Worm (Caenorhabditis elegans) whole organism, midembryonic: ENCODE results near the gene str-112.

Experiments used
- T22C8.4 ChIP-seq: fragments of 200-800 bp; sonication (Bioruptor generic); IDR thresholded peaks from 2 replicates; pipeline ENCODE4 v1.3.6; 2022; ENCODE audit warnings: missing genetic modification characterization, missing compliant biosample characterization
- cog-1 ChIP-seq: sonication (generic microtip); optimal IDR thresholded peaks from 2 replicates; lab custom pipeline; 2016; ENCODE audit warnings: missing genetic modification characterization, missing compliant biosample characterization
- flt-1 ChIP-seq: fragments of 200-800 bp; sonication (Bioruptor generic); IDR thresholded peaks from 2 replicates; pipeline ENCODE4 v1.3.6; 2022; ENCODE audit warnings: missing genetic modification characterization, missing compliant biosample characterization
- klf-2 ChIP-seq: fragments of 200-800 bp; sonication (Bioruptor generic); conservative IDR thresholded peaks from 2 replicates; pipeline ENCODE4 v1.3.6; 2022; ENCODE audit warnings: missing genetic modification reagents, missing genetic modification characterization, missing compliant biosample characterization
- med-1 ChIP-seq: sonication (generic microtip); optimal IDR thresholded peaks from 2 replicates; lab custom pipeline; 2017; ENCODE audit warnings: missing genetic modification characterization, mild to moderate bottlenecking, missing compliant biosample characterization, antibody characterized with exemption, missing genetic modification reagents; ENCODE audit not compliant: insufficient read depth
- ref-1 ChIP-seq: fragments of 200-800 bp; sonication (Bioruptor generic); conservative IDR thresholded peaks from 2 replicates; pipeline ENCODE4 v1.3.6; 2022; ENCODE audit warnings: missing genetic modification reagents, missing genetic modification characterization, missing compliant biosample characterization
- tab-1 ChIP-seq: fragments of 200-800 bp; sonication (Bioruptor generic); IDR thresholded peaks from 2 replicates; pipeline ENCODE4 v1.3.6; 2022; ENCODE audit warnings: missing genetic modification characterization, missing compliant biosample characterization
- ztf-23 ChIP-seq: fragments of 200-800 bp; sonication (Bioruptor generic); IDR thresholded peaks from 2 replicates; pipeline ENCODE4 v1.3.6; 2022; ENCODE audit warnings: missing genetic modification reagents, missing genetic modification characterization, missing compliant biosample characterization
- ztf-29 ChIP-seq: fragments of 200-800 bp; sonication (Bioruptor generic); IDR thresholded peaks from 2 replicates; pipeline ENCODE4 v1.3.6; 2022; ENCODE audit warnings: missing genetic modification reagents, missing genetic modification characterization, missing compliant biosample characterization

The str-112 gene

DNA sequence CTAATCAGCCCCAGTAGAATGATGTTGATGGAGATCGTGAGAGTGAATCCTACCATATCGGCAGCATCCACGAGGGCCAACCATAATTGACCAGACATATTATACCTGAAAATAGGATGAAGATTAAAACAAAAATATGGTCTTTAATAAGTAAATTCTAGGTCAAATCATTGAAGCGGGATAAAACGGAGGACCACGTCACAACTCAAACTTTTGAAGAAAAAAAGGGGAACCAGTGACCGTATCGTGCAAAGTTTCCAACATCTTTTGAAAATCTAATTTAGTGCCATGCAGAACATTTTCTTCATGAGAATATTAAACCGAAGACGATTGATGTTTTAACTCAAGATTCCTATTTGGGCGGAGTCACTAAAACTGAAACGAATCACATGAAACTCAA, at the start of gene str-112:
Gene str-112, minus strand, starts transcription at position 101 of the 400 bp plus-strand sequence.
- TF ChIP-seq ztf-23 (GFP tag; lab: Robert Waterston, UW) (no peak), T22C8.4 (no peak), med-1 (GFP tag; lab: Kevin White, UChicago) (no peak), cog-1 (tag; lab: Kevin White, UChicago) (no peak), ztf-29 (no peak), ref-1 (no peak), tab-1 (GFP tag; lab: Robert Waterston, UW) (no peak)

DNA sequence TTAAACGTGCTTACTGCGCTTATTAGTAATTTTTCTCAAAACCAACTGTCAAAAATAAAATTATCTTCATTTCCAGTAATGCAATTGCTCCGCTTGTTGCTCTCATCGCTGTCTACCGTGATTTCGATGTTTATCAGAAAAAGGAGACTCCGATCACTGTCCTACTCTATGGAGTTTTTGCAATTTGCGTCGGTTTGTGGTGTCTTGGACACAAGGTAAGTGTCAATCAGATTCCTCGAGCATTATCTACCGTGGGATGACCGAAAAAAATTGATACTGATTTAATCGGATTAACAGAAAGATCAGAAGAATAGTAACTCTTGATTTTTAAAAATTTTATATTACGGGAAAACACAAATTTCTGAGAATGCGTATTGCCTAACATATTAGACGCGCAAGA, 49.1 kb upstream of the str-112 start:
- TF ChIP-seq ztf-29, result no peak
- no peak for TF ChIP-seq flt-1 (GFP tag; lab: Robert Waterston, UW)
- TF ChIP-seq ref-1, result no peak
- TF ChIP-seq ztf-23 (GFP tag; lab: Robert Waterston, UW), result no peak
- TF ChIP-seq cog-1 (tag; lab: Kevin White, UChicago), result no peak
- TF ChIP-seq med-1 (GFP tag; lab: Kevin White, UChicago), result no peak
- no peak for TF ChIP-seq klf-2 (GFP tag; lab: Robert Waterston, UW)
- TF ChIP-seq tab-1 (GFP tag; lab: Robert Waterston, UW), result no peak
- TF ChIP-seq T22C8.4, result no peak

DNA sequence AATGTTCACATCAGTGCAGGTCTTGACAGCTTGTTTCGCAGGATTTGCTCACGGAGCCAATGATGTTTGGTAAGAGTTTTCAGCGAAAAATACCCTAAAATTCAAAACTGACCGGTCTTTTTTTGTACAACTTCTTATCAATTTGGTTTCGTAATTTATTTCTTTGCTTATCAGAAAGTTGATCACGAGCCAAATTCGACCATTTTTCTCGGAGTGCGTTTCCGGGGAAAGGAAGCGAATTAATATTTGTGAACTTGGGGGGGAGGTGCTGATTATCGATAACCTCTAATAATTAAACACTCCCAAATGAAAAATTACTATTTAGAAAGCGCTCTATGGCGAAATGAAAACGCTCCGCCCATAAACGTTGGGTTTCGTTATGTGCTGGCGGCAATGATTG, 48.4 kb upstream of the str-112 start:
- TF ChIP-seq tab-1 (GFP tag; lab: Robert Waterston, UW), result no peak
- no peak for TF ChIP-seq flt-1 (GFP tag; lab: Robert Waterston, UW)
- TF ChIP-seq ztf-23 (GFP tag; lab: Robert Waterston, UW), result no peak
- no peak for TF ChIP-seq ztf-29
- no peak for TF ChIP-seq T22C8.4
- no peak for TF ChIP-seq ref-1
- TF ChIP-seq klf-2 (GFP tag; lab: Robert Waterston, UW), result no peak
- TF ChIP-seq med-1 (GFP tag; lab: Kevin White, UChicago), result no peak
- TF ChIP-seq cog-1 (tag; lab: Kevin White, UChicago), result no peak

DNA sequence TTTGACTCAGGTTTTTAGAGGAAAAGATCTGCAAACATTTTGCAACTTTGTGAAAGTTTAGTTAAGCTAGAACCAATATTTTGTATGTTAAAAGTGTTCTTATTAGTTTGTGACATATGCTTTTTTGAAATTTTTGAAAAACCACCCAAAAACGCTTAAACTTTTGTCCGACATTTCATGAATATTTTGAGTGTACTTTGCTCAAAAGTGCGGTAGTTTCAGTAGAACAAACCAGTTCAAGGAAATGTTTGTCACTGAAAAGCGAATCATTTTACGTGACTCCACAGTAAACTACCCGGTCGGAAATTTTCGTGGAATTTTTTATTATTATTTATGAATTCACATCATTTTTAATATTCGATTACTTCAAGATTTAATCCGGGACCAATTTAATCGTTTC, 46.3 kb upstream of the str-112 start, which contains the start of gene pitr-5:
Gene pitr-5, plus strand, starts transcription at position 301 of the 400 bp plus-strand sequence.
- TF ChIP-seq ztf-29 (no peak), cog-1 (tag; lab: Kevin White, UChicago) (no peak), T22C8.4 (no peak), flt-1 (GFP tag; lab: Robert Waterston, UW) (no peak), klf-2 (GFP tag; lab: Robert Waterston, UW) (no peak), ref-1 (no peak), med-1 (GFP tag; lab: Kevin White, UChicago) (no peak), ztf-23 (GFP tag; lab: Robert Waterston, UW) (no peak), tab-1 (GFP tag; lab: Robert Waterston, UW) (no peak)

DNA sequence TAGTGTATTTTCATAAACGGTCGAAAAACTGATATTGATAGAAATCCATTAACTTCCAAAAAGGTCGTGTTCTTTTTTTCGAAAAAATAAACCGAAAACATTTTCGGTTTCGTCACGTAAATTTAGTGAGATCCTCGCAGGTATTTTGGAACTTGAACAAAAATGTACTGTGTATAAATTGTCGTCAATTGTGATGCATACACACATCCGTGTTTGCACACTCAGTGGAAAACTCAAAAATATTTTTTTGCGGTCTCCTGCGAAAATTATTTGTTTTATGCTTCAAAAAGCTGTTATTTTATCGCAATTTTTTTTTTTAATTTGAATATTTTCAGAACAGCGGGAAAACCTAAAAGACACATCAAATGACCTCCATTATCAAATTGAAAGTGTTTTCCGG, 40.6 kb upstream of the str-112 start, which contains the start of gene cpsf-2:
Gene cpsf-2, plus strand, starts transcription at position 330 of the 400 bp plus-strand sequence.
- no peak for TF ChIP-seq ztf-29
- TF ChIP-seq flt-1 (GFP tag; lab: Robert Waterston, UW), result no peak
- no peak for TF ChIP-seq ref-1
- TF ChIP-seq klf-2 (GFP tag; lab: Robert Waterston, UW), result no peak
- no peak for TF ChIP-seq cog-1 (tag; lab: Kevin White, UChicago)
- no peak for TF ChIP-seq tab-1 (GFP tag; lab: Robert Waterston, UW)
- TF ChIP-seq ztf-23 (GFP tag; lab: Robert Waterston, UW), result no peak
- TF ChIP-seq T22C8.4, result no peak
- no peak for TF ChIP-seq med-1 (GFP tag; lab: Kevin White, UChicago)

DNA sequence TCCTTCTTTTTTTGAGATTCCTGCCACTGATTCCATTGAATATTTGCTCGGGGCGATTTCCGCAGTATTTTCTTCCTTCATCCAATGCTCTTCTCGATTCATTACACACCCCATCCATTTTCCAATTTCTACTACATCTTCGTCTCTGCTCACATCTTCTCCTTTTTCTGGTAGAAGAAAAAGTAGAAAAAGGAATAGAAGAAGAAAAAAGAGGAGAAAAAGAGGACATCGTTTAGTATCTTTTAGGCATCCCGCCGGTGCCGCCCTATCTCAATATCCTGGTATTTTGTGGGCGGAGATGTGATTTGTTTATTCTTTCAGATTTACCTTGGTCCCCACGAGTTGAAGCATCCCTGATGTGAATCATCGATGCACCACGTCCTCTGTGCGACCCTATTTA, 37.0 kb upstream of the str-112 start, which contains the start of gene lgc-39:
Gene lgc-39, plus strand, starts transcription at position 301 of the 400 bp plus-strand sequence.
- TF ChIP-seq tab-1 (GFP tag; lab: Robert Waterston, UW) (no peak), med-1 (GFP tag; lab: Kevin White, UChicago) (no peak), klf-2 (GFP tag; lab: Robert Waterston, UW) (no peak), cog-1 (tag; lab: Kevin White, UChicago) (no peak), T22C8.4 (no peak), ztf-29 (no peak), flt-1 (GFP tag; lab: Robert Waterston, UW) (no peak), ref-1 (no peak), ztf-23 (GFP tag; lab: Robert Waterston, UW) (no peak)

DNA sequence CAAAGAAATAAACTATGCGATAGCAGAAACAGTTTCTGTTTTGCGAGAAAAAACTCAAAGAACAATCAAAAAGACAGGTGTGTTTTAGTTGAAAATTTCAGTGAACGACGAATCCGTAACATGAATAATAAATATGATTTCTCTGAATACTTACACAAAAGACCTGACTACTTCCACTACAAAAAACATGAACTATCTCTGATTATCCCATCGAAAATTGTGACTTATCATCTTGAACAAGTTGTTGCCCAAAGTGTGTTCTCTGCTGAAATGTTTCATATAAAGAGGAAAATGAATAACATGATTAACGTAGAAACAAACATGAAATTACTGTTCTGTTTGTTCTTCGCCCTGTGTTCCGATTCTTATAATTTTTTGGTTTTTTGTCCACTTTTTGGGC, 28.5 kb upstream of the str-112 start, which contains the start of gene ugt-36:
Gene ugt-36, plus strand, starts transcription at position 301 of the 400 bp plus-strand sequence.
- no peak for TF ChIP-seq T22C8.4
- TF ChIP-seq klf-2 (GFP tag; lab: Robert Waterston, UW), result no peak
- TF ChIP-seq ref-1, result no peak
- no peak for TF ChIP-seq ztf-29
- TF ChIP-seq tab-1 (GFP tag; lab: Robert Waterston, UW), result no peak
- no peak for TF ChIP-seq flt-1 (GFP tag; lab: Robert Waterston, UW)
- no peak for TF ChIP-seq cog-1 (tag; lab: Kevin White, UChicago)
- TF ChIP-seq ztf-23 (GFP tag; lab: Robert Waterston, UW), result no peak
- TF ChIP-seq med-1 (GFP tag; lab: Kevin White, UChicago), result no peak

DNA sequence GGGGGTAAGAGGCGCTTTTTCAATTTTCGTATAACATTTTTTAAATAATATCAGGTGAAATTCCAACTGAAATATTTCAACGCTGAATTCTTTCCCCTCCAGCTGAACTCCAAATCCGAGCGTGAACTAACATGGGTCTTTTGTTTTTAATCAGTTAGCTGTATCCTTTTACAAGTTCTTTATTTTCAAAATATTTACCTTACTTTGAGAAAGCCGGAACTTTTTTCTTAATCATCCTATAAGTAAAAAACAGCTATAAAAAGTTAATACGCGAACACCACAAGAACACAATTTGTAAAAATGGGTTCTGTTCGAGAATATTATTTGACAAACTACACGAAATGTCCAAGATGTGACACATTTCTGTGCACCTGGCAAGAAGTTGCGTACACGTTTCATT, 26.0 kb upstream of the str-112 start, which contains the start of gene srh-83:
Gene srh-83, plus strand, starts transcription at position 301 of the 400 bp plus-strand sequence.
- no peak for TF ChIP-seq klf-2 (GFP tag; lab: Robert Waterston, UW)
- TF ChIP-seq flt-1 (GFP tag; lab: Robert Waterston, UW), result no peak
- TF ChIP-seq ztf-29, result no peak
- TF ChIP-seq T22C8.4, result no peak
- TF ChIP-seq tab-1 (GFP tag; lab: Robert Waterston, UW), result no peak
- TF ChIP-seq med-1 (GFP tag; lab: Kevin White, UChicago), result no peak
- TF ChIP-seq cog-1 (tag; lab: Kevin White, UChicago), result no peak
- no peak for TF ChIP-seq ztf-23 (GFP tag; lab: Robert Waterston, UW)
- no peak for TF ChIP-seq ref-1

DNA sequence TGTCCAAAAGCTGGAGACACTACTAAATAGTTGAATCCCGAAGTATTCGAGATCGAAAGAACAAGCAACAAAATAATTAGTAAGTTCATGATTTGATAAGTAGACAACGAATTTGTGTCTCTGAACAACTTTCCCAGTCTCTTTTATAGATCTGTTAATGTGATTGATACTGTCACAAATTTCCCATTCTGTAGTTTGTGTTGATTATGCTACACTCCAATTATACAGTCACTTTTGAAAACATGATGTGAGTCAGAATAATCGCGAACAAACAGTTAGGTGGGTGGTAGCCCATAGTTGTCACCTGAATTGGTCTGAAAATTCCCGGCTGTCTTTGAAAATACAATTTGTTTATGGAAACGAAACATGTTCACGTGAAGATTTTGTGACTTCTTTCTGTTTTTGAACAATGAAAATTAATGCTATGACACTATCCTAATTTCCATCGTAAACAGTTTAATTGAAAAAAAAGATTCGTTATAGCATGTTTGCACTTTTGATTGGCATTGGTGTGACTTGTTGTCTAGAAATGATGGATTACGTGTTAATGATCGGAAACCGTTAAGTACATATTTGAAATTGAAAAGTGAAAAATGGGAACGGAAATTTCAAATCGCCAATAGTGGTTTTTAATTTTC, 25.4 kb upstream of the str-112 start, which contains the start of gene ugt-41:
Gene ugt-41, minus strand, starts transcription at position 119 of the 638 bp plus-strand sequence.
- no peak for TF ChIP-seq ztf-29
- no peak for TF ChIP-seq tab-1 (GFP tag; lab: Robert Waterston, UW)
- no peak for TF ChIP-seq ztf-23 (GFP tag; lab: Robert Waterston, UW)
- TF ChIP-seq ref-1, result no peak
- TF ChIP-seq cog-1 (tag; lab: Kevin White, UChicago), result no peak
- TF ChIP-seq klf-2 (GFP tag; lab: Robert Waterston, UW), result no peak
- TF ChIP-seq T22C8.4, result no peak
- TF ChIP-seq flt-1 (GFP tag; lab: Robert Waterston, UW), result no peak
- no peak for TF ChIP-seq med-1 (GFP tag; lab: Kevin White, UChicago)
